Fruit fly (Drosophila melanogaster): Measurements from ENCODE around the gene hyd.

DNA sequence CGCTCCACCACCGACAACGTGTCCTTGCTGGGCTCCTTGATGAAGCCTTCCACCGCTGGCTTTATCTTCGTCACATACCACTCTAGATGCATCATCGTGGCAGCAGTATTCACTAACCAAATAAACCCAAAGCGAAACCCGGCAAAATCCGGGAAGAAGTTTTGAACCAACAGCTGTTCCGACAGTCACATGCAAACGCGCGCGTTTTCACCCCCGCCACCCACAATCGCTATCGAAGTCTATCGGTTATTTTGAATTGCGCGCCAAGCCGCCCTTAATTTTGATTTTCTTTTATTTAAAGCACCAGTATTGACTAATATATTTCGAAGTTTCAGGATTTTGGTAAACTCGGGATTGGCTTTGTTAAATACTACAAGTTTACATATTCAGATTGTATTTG, 29.1 kb upstream of the hyd start, which contains the start of gene Tti1:
- no peak for TF ChIP-seq dsf (GFP tag; optimal IDR thresholded peaks at IDR 0.05; ENCODE audit: borderline replicate concordance)
- no peak for TF ChIP-seq Sp1 (GFP tag; optimal IDR thresholded peaks at IDR 0.05)
- TF ChIP-seq Hr78 (GFP tag; optimal IDR thresholded peaks at IDR 0.05) = no peak
- TF ChIP-seq lola (GFP tag; optimal IDR thresholded peaks at IDR 0.05) = no peak
- TF ChIP-seq Rel (GFP tag; optimal IDR thresholded peaks at IDR 0.05) = no peak
- TF ChIP-seq Rel (tag; optimal IDR thresholded peaks at IDR 0.05) = no peak
- no peak for TF ChIP-seq Myc (optimal IDR thresholded peaks at IDR 0.05)
- no peak for TF ChIP-seq pan (optimal IDR thresholded peaks at IDR 0.05)

Measured in whole organism, wandering third instar larva.